Fruit fly (Drosophila melanogaster) ovary, adult (tissue): ENCODE results near the gene t-cup.

ENCODE experiments used
- CG17801 ChIP-seq: fragments of 200-800 bp; optimal IDR thresholded peaks from 2 replicates; lab custom pipeline; 2019; ENCODE audit warnings: missing biosample characterization, mild to moderate bottlenecking, missing genetic modification characterization, moderate library complexity; ENCODE audit not compliant: partially characterized antibody

t-cup gene

DNA sequence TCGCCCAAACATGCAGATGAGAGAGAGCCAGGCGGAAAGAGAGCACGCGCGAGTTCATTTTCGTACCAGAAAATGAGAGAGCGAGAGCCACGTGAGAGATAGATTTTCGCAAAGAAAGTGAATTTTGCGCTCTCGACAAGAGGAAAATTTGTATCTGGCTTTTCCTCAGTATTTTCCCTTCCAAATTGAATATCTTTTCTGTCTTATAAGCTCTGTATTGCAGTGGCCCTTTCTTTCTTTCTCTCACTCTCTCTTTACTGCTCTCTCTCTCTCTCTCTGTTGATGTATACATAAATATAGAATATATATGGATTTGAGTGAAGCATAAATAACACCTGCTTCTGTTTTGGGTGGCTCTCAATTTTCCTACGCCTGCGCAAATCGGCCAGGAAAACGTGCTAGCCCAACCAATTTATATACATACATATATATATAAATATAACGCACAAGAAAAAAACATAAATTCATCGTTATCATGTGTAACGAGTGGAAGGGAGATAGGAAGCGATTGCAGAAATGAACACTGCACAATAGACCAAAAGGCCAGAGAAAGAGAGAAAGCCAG is 7.8 kb upstream of the t-cup start:
- TF ChIP-seq CG17801 (GFP tag; lab: Kevin White, UChicago) = no peak

- no peak for TF ChIP-seq CG17801 (GFP tag; lab: Kevin White, UChicago)
Measured at dm6 chr2L:12504006-12504885, 7.1 kb upstream of the t-cup start.

dm6 chr2L:12502839-12503439 is 5.8 kb upstream of the t-cup start:
- TF ChIP-seq CG17801 (GFP tag; lab: Kevin White, UChicago) = no peak

DNA sequence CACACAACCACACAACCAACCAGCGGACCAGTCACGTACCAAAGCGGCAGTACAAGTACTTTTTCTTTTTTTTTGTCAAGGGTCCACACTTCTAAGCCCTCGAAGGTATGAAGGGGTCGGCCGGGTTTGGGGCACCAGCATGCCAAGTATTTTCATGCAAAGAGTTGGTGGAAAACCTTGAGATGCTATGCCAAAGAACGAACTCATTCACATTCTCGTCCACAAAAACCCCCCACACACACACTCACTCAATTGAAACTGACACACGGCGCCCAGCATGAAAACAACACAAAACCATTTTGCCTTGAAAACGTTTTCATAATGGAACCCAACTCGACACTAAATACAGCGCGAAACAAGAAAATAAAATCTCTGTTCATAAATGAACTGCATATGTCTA is 3.3 kb upstream of the t-cup start:
- TF ChIP-seq CG17801 (GFP tag; lab: Kevin White, UChicago) = no peak

DNA sequence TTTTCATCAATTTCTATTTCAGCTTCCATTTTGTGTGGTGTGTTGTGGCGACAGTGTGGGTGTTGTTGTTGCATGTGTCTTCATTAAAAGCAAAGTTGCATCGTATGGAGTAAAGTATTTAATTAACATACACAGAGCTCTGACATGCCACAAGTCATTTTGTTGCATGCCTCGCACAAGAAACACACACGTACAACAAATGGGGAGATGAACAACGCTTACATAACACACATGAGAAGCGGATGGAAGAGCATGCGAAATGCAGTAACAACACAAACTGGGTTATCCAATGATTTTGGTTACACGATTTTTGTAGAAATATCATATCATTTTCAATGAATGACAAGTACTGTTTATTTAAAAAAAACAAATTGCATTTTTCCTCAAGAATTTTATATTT is 2.1 kb upstream of the t-cup start:
- TF ChIP-seq CG17801 (GFP tag; lab: Kevin White, UChicago) = no peak

dm6 chr2L:12498538-12498937 is 1.4 kb upstream of the t-cup start:
- TF ChIP-seq CG17801 (GFP tag; lab: Kevin White, UChicago) = no peak

DNA sequence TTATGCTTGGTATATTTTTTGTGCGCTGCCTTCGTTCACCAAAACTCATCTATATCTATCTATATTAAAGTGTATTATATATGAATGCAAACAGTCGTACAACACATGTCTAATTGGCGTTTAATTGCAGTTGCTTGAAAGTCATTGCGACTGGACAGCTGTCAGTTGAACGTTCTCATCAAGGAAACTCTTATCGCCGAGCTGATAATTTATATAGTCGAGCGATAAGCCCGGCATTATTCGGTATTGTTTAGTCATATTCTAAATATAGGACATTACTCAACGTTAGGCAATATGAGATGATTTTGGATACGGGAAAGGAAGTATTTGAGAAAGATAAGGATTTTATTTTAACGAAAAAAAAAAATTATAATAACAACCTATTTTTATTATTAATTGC is 1.9 kb downstream of the t-cup start:
- TF ChIP-seq CG17801 (GFP tag; lab: Kevin White, UChicago) = no peak

DNA sequence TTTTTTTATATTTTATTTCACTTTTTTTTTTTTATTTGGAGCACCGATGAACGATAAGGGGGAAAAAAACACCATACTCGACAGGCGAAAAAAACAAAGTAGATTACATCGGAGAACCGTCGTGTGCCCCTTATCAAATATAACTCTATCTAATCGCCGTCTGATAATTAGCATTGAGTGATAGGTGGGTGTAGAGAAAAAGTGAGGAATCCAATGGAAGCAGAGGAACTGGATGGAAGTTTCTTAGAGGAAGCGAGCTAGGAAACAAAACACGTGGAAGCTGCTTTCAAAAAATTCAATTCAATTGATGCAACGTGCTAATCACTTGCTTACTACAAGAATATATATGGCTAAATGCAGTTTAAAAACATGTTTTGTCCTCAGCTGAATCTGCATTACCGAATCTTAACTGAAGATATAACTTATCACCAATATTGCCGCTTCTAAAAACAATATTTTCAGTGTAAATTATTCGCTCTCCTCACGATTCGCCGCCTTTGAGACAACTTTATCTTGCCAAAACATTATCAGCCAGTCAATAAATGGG is 3.3 kb downstream of the t-cup start:
- no peak for TF ChIP-seq CG17801 (GFP tag; lab: Kevin White, UChicago)

dm6 chr2L:12493101-12493770 is 3.9 kb downstream of the t-cup start:
- TF ChIP-seq CG17801 (GFP tag; lab: Kevin White, UChicago) = no peak

dm6 chr2L:12489470-12489869 is 7.7 kb downstream of the t-cup start:
- TF ChIP-seq CG17801 (GFP tag; lab: Kevin White, UChicago) = no peak

DNA sequence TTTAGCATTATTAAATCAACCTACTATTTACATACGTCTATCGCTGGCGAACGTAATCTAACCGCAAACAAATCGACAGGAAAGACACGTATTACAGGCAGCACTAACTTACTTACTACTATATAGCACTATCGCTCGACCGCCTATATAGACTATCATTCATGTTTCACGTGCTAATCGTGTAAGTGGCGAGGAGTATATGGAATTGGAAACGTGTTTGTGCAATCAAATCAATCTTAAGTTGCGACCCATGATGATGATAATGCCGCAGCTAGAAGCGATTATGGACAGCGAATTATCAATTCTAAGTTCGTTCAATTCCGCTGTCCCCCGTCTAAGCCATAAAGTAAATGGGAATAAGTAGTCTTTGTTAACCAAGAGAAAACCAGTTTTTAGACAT is 9.3 kb downstream of the t-cup start:
- no peak for TF ChIP-seq CG17801 (GFP tag; lab: Kevin White, UChicago)

DNA sequence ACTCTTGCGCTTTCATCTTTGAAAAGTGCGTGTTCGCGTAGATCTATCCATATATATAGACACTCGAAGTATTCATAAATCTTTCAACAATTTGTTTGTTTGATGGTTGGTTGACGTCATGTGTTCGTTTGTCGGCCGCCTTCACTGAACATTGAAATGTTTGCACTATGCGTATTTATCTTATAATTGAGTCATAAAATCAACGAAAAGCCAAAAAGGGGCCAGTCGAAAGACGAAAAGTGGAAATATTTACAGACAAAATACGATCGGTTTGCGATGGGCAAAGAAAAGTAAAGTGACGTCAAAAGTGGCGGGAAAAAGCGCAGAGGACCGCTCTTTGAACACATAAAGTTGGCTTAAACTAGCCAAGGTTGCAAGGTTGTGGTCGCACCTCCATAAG is 9.8 kb downstream of the t-cup start:
- no peak for TF ChIP-seq CG17801 (GFP tag; lab: Kevin White, UChicago)

dm6 chr2L:12485897-12486615 is 11.1 kb downstream of the t-cup start:
- no peak for TF ChIP-seq CG17801 (GFP tag; lab: Kevin White, UChicago)

DNA sequence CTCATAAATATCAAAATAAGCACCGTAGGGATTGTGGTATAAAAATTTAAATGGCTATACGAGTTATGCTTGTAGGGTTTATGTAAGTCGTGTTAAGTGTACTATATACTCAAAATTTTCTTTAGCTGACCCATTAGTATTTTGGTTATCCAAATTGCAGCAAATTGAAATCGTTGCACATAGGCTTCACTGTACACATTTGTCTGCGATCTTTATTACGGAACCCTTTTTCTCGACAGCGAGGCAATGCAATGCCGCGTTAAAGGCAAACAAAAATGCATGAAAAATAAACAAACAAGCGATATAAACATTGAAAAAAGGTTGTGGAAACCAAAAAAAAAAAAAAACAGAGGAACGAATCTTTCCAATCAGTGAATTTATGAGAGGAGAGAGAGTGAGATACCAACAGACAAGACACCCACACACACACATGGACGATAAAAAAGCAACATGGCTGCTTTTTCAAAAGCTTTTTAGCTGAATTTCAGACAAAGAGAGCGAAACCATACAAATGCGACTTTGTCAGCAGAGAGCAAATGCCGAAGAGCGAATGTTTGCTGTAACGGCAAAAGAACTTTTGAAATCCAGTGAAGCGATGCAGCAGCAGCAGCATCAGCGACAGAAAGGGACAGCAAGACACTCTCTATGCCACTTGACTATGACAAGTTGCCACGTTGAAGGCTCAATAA is 13.1 kb downstream of the t-cup start:
- TF ChIP-seq CG17801 (GFP tag; lab: Kevin White, UChicago) = peak; percentile 96
